Fruit fly (Drosophila melanogaster): ENCODE data around the gene gogo.

DNA sequence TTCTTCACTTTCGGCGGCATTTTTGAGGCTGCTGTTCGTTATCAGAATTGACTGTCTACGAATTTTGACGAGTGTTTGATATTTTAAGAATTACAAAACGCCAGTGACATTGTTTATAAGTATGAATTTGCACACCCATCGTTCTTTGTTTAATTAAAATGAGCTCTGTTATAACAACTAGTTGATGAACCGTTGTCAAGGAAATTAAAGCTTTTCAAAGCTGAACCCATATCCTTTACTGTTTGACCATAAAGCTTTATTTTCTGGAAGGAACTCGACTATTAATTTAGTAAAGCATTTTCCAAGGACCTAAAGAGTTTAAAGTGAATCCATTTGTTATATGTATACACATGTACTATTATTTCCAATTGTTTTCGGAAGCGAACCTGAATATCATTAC is 19.7 kb downstream of the gogo start, which contains the start of gene CG17122:
- no peak for TF ChIP-seq Pif1A (GFP tag; optimal IDR thresholded peaks at IDR 0.05)
- TF ChIP-seq CG14655 (GFP tag; optimal IDR thresholded peaks at IDR 0.05): no peak
- TF ChIP-seq CG15710 (tag; optimal IDR thresholded peaks at IDR 0.05): no peak
- no peak for TF ChIP-seq Ets98B (GFP tag; IDR thresholded peaks at IDR 0.05)
- no peak for TF ChIP-seq CG17806 (tag; optimal IDR thresholded peaks at IDR 0.05)
- no peak for TF ChIP-seq CG34367 (tag; optimal IDR thresholded peaks at IDR 0.05)

All from whole organism, pupa.